Worm (Caenorhabditis elegans) whole organism, L1 larva: ENCODE results near the gene dao-3.

Experiments
- efl-3 ChIP-seq: fragments of 200-800 bp; sonication (Bioruptor generic); optimal IDR thresholded peaks from 2 replicates; lab custom pipeline; 2018; ENCODE audit warnings: mild to moderate bottlenecking, missing genetic modification characterization, missing compliant biosample characterization
- egl-27 ChIP-seq, 2 experiments: fragments of 150-350 bp in 1 of 2; sonication (generic microtip); optimal IDR thresholded peaks; 3 replicates each; lab custom pipeline; 2017 to 2018; ENCODE audit warnings: missing biosample characterization in 2 of 2, missing genetic modification characterization in 2 of 2, missing genetic modification reagents in 2 of 2
- lin-15B ChIP-seq: fragments of 150-350 bp; sonication (generic microtip); optimal IDR thresholded peaks from 3 replicates; lab custom pipeline; 2014; ENCODE audit warnings: missing biosample characterization, missing genetic modification characterization
- lin-39 ChIP-seq: fragments of 150-350 bp; optimal IDR thresholded peaks from 2 replicates; lab custom pipeline; 2014; ENCODE audit warnings: missing biosample characterization, missing genetic modification reagents, missing genetic modification characterization
- lir-3 ChIP-seq: sonication (generic microtip); optimal IDR thresholded peaks from 2 replicates; lab custom pipeline; 2016; ENCODE audit warnings: mild to moderate bottlenecking, missing genetic modification characterization, moderate library complexity, missing compliant biosample characterization; ENCODE audit not compliant: poor library complexity
- lsy-2 ChIP-seq, 2 experiments: fragments of 150-350 bp; optimal IDR thresholded peaks; 2 replicates each; lab custom pipeline; 2014; ENCODE audit warnings: missing biosample characterization in 2 of 2, missing genetic modification characterization in 2 of 2
- pag-3 ChIP-seq: sonication (generic microtip); optimal IDR thresholded peaks from 2 replicates; lab custom pipeline; 2017; ENCODE audit warnings: missing genetic modification characterization, mild to moderate bottlenecking, missing compliant biosample characterization, antibody characterized with exemption, borderline replicate concordance; ENCODE audit not compliant: insufficient read depth
- rnt-1 ChIP-seq: sonication (generic microtip); optimal IDR thresholded peaks from 2 replicates; lab custom pipeline; 2016; ENCODE audit warnings: mild to moderate bottlenecking, missing genetic modification characterization, moderate library complexity, missing compliant biosample characterization

DNA sequence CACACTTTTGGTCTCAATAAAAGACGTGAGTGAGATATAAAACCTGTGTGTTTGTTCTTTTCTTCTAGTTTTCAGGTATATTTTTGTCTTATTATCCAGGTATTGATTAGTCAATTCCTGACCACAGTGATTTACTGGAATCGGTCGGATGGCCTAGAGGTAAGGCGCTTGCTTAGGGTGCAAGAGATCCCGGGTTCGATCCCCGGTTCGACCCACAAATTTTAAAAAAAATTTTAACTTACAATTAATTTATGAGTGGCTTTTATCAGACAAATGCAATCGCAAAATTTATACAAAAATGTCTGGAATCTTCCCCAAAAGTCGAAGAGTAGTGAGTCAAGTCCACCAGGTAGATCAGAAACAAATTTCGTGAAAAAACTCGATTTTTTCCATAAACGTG lies 49.0 kb downstream of the dao-3 start:
- TF ChIP-seq lin-39 (tag; lab: Kevin White, UChicago) (no peak), egl-27 (tag; optimal IDR thresholded peaks at IDR 0.05; lab: Kevin White, UChicago) (no peak), lir-3 (tag; lab: Kevin White, UChicago) (no peak), lin-15B (no peak), pag-3 (tag; lab: Kevin White, UChicago) (no peak), efl-3 (GFP tag; lab: Kevin White, UChicago) (no peak), rnt-1 (tag; lab: Kevin White, UChicago) (no peak), lsy-2 (tag; optimal IDR thresholded peaks at IDR 0.05; lab: Kevin White, UChicago) (no peak)
